Fruit fly (Drosophila melanogaster) whole organism, embryonic: ENCODE measurements around the gene Syt12.

ENCODE experiments used
- Abd-B ChIP-seq: fragments of 200-800 bp; sonication (Bioruptor generic); optimal IDR thresholded peaks from 2 replicates; lab custom pipeline; 2018; ENCODE audit warnings: missing biosample characterization, mild to moderate bottlenecking, missing genetic modification characterization, moderate library complexity
- Atf-2 ChIP-seq: fragments of 200-800 bp; sonication (Bioruptor generic); optimal IDR thresholded peaks from 2 replicates; lab custom pipeline; 2016; ENCODE audit warnings: missing biosample characterization, missing genetic modification characterization
- Atf6 ChIP-seq: fragments of 200-800 bp; sonication (Bioruptor generic); IDR thresholded peaks from 2 replicates; pipeline ENCODE4 v1.3.6; 2022; ENCODE audit warnings: missing biosample characterization, missing genetic modification characterization
- CG12104 ChIP-seq: fragments of 200-800 bp; sonication (Bioruptor generic); optimal IDR thresholded peaks from 3 replicates; lab custom pipeline; 2016; ENCODE audit warnings: missing biosample characterization, missing genetic modification characterization
- CG12391 ChIP-seq: fragments of 200-800 bp; sonication (Bioruptor generic); optimal IDR thresholded peaks from 3 replicates; lab custom pipeline; 2018; ENCODE audit warnings: missing biosample characterization, mild to moderate bottlenecking, missing genetic modification characterization, moderate library complexity
- CG12659 ChIP-seq: fragments of 200-800 bp; sonication (Bioruptor generic); optimal IDR thresholded peaks from 3 replicates; lab custom pipeline; 2017; ENCODE audit warnings: mild to moderate bottlenecking, missing biosample characterization, missing genetic modification reagents, missing genetic modification characterization
- CG13296 ChIP-seq: fragments of 200-800 bp; sonication (Bioruptor generic); optimal IDR thresholded peaks from 3 replicates; lab custom pipeline; 2018; ENCODE audit warnings: missing biosample characterization, mild to moderate bottlenecking, missing genetic modification characterization
- CG14050 ChIP-seq: fragments of 200-800 bp; sonication (Bioruptor generic); IDR thresholded peaks from 3 replicates; pipeline ENCODE4 v1.3.6; 2022; ENCODE audit warnings: missing biosample characterization, missing genetic modification characterization
- CG15601 ChIP-seq: fragments of 200-800 bp; sonication (Bioruptor generic); optimal IDR thresholded peaks from 3 replicates; lab custom pipeline; 2019; ENCODE audit warnings: missing biosample characterization, mild to moderate bottlenecking, missing genetic modification characterization, moderate library complexity
- CG1792 ChIP-seq: fragments of 200-800 bp; sonication (Bioruptor generic); optimal IDR thresholded peaks from 2 replicates; lab custom pipeline; 2016; ENCODE audit warnings: missing biosample characterization, missing genetic modification characterization
- CG1832 ChIP-seq: fragments of 200-800 bp; sonication (Bioruptor generic); optimal IDR thresholded peaks from 2 replicates; lab custom pipeline; 2017; ENCODE audit warnings: missing biosample characterization, mild to moderate bottlenecking, missing genetic modification characterization, inconsistent platforms
- CG2678 ChIP-seq: fragments of 200-800 bp; sonication (Bioruptor generic); optimal IDR thresholded peaks from 3 replicates; lab custom pipeline; 2019; ENCODE audit warnings: missing biosample characterization, mild to moderate bottlenecking, missing genetic modification characterization, moderate library complexity
- CG31388 ChIP-seq: fragments of 200-800 bp; sonication (Bioruptor generic); optimal IDR thresholded peaks from 2 replicates; lab custom pipeline; 2016; ENCODE audit warnings: missing biosample characterization, missing genetic modification characterization
- CG33213 ChIP-seq: fragments of 200-800 bp; sonication (Bioruptor generic); optimal IDR thresholded peaks from 3 replicates; lab custom pipeline; 2016; ENCODE audit warnings: missing biosample characterization, missing genetic modification characterization
- CG3838 ChIP-seq: fragments of 200-800 bp; sonication (Bioruptor generic); optimal IDR thresholded peaks from 3 replicates; lab custom pipeline; 2016; ENCODE audit warnings: missing biosample characterization, missing genetic modification characterization
- CG4328 ChIP-seq: fragments of 200-800 bp; sonication (Bioruptor generic); optimal IDR thresholded peaks from 3 replicates; lab custom pipeline; 2017; ENCODE audit warnings: missing biosample characterization, missing genetic modification reagents, missing genetic modification characterization
- CG6765 ChIP-seq: fragments of 200-800 bp; sonication (Bioruptor generic); optimal IDR thresholded peaks from 3 replicates; lab custom pipeline; 2017; ENCODE audit warnings: missing biosample characterization, mild to moderate bottlenecking, missing genetic modification characterization
- CG7987 ChIP-seq: fragments of 200-800 bp; sonication (Bioruptor generic); optimal IDR thresholded peaks from 2 replicates; lab custom pipeline; 2018; ENCODE audit warnings: missing biosample characterization, mild to moderate bottlenecking, missing genetic modification characterization, moderate library complexity
- Dad ChIP-seq: fragments of 200-800 bp; sonication (Bioruptor generic); optimal IDR thresholded peaks from 3 replicates; lab custom pipeline; 2016; ENCODE audit warnings: missing biosample characterization, missing genetic modification characterization
- Deaf1 ChIP-seq: fragments of 200-800 bp; optimal IDR thresholded peaks from 3 replicates; lab custom pipeline; 2019; ENCODE audit warnings: missing biosample characterization, mild to moderate bottlenecking, missing genetic modification characterization, moderate library complexity
- Doc2 ChIP-seq: fragments of 200-800 bp; sonication (Bioruptor generic); IDR thresholded peaks from 2 replicates; pipeline ENCODE4 v1.3.6; 2022; ENCODE audit warnings: missing biosample characterization, missing genetic modification characterization
- Dref ChIP-seq: fragments of 200-800 bp; sonication (Bioruptor generic); IDR thresholded peaks from 2 replicates; pipeline ENCODE4 v1.3.6; 2022; ENCODE audit warnings: missing biosample characterization, missing genetic modification characterization
- Eip74EF ChIP-seq, 2 experiments: fragments of 200-800 bp in 1 of 2; fragments of >200 bp in 1 of 2; sonication (Bioruptor generic) in 1 of 2; optimal IDR thresholded peaks; 2 replicates each; lab custom pipeline; 2017 to 2019; ENCODE audit warnings: missing biosample characterization in 2 of 2, missing genetic modification characterization in 2 of 2, mild to moderate bottlenecking in 1 of 2, moderate library complexity in 1 of 2
- Ets97D ChIP-seq: fragments of 200-800 bp; sonication (Bioruptor generic); optimal IDR thresholded peaks from 3 replicates; lab custom pipeline; 2016; ENCODE audit warnings: missing biosample characterization, missing genetic modification characterization
- Gsc ChIP-seq: fragments of 200-800 bp; sonication (Bioruptor generic); IDR thresholded peaks from 2 replicates; pipeline ENCODE4 v1.3.6; 2022; ENCODE audit warnings: missing biosample characterization, missing genetic modification characterization
- HLH54F ChIP-seq: fragments of 200-800 bp; sonication (Bioruptor generic); optimal IDR thresholded peaks from 3 replicates; lab custom pipeline; 2016; ENCODE audit warnings: missing biosample characterization, missing genetic modification characterization
- HmgZ ChIP-seq: fragments of 200-800 bp; sonication (Bioruptor generic); optimal IDR thresholded peaks from 2 replicates; lab custom pipeline; 2018; ENCODE audit warnings: missing biosample characterization, mild to moderate bottlenecking, missing genetic modification characterization
- Hr39 ChIP-seq: fragments of >200 bp; optimal IDR thresholded peaks from 2 replicates; lab custom pipeline; 2017
- Jarid2 ChIP-seq: fragments of 200-800 bp; sonication (Bioruptor generic); optimal IDR thresholded peaks from 3 replicates; lab custom pipeline; 2017; ENCODE audit warnings: mild to moderate bottlenecking, missing biosample characterization, missing genetic modification reagents, missing genetic modification characterization
- Max ChIP-seq: fragments of 200-800 bp; sonication (Bioruptor generic); optimal IDR thresholded peaks from 2 replicates; lab custom pipeline; 2016; ENCODE audit warnings: missing biosample characterization, mild to moderate bottlenecking, missing genetic modification characterization
- NC2β ChIP-seq: fragments of 200-800 bp; sonication (Bioruptor generic); optimal IDR thresholded peaks from 2 replicates; lab custom pipeline; 2016; ENCODE audit warnings: missing biosample characterization, missing genetic modification characterization
- NfI ChIP-seq: fragments of 200-800 bp; sonication (Bioruptor generic); optimal IDR thresholded peaks from 3 replicates; lab custom pipeline; 2018; ENCODE audit warnings: missing biosample characterization, mild to moderate bottlenecking, missing genetic modification characterization, moderate library complexity
- Oaz ChIP-seq: fragments of 200-800 bp; sonication (Bioruptor generic); IDR thresholded peaks from 2 replicates; pipeline ENCODE4 v1.3.6; 2022; ENCODE audit warnings: missing biosample characterization, missing genetic modification characterization
- Pdp1 ChIP-seq, 2 experiments: fragments of 200-800 bp; sonication (Bioruptor generic); optimal IDR thresholded peaks; 3 replicates each; lab custom pipeline; 2016; ENCODE audit warnings: missing biosample characterization in 2 of 2, missing genetic modification characterization in 2 of 2, mild to moderate bottlenecking in 1 of 2, moderate library complexity in 1 of 2
- Side ChIP-seq: fragments of 200-800 bp; sonication (Bioruptor generic); optimal IDR thresholded peaks from 2 replicates; lab custom pipeline; 2016; ENCODE audit warnings: missing biosample characterization, missing genetic modification characterization
- ara ChIP-seq: fragments of 200-800 bp; sonication (Bioruptor generic); IDR thresholded peaks from 2 replicates; pipeline ENCODE4 v1.3.6; 2022; ENCODE audit warnings: missing biosample characterization, missing genetic modification characterization
- az2 ChIP-seq: fragments of 200-800 bp; sonication (Bioruptor generic); optimal IDR thresholded peaks from 3 replicates; lab custom pipeline; 2016; ENCODE audit warnings: missing biosample characterization, missing genetic modification characterization
- bowl ChIP-seq: fragments of 200-800 bp; sonication (Bioruptor generic); IDR thresholded peaks from 2 replicates; pipeline ENCODE4 v1.3.6; 2022; ENCODE audit warnings: missing biosample characterization, missing genetic modification characterization
- crol ChIP-seq: fragments of 200-800 bp; sonication (Bioruptor generic); IDR thresholded peaks from 2 replicates; pipeline ENCODE4 v1.3.6; 2022; ENCODE audit warnings: missing biosample characterization, missing genetic modification characterization
- cwo ChIP-seq: fragments of 200-800 bp; sonication (Bioruptor generic); optimal IDR thresholded peaks from 3 replicates; lab custom pipeline; 2017; ENCODE audit warnings: missing biosample characterization, missing genetic modification characterization, mild to moderate bottlenecking, moderate library complexity, missing genetic modification reagents
- da ChIP-seq: fragments of 200-800 bp; sonication (Bioruptor generic); optimal IDR thresholded peaks from 2 replicates; lab custom pipeline; 2016; ENCODE audit warnings: missing biosample characterization, missing genetic modification characterization
- dysf ChIP-seq: fragments of 200-800 bp; sonication (Bioruptor generic); IDR thresholded peaks from 3 replicates; pipeline ENCODE4 v1.3.6; 2022; ENCODE audit warnings: missing biosample characterization, missing genetic modification characterization
- fd102C ChIP-seq: fragments of 200-800 bp; sonication (Bioruptor generic); optimal IDR thresholded peaks from 2 replicates; lab custom pipeline; 2018; ENCODE audit warnings: missing biosample characterization, mild to moderate bottlenecking, missing genetic modification characterization, moderate library complexity
- hkb ChIP-seq, 2 experiments: fragments of 200-800 bp in 1 of 2; fragments of >200 bp in 1 of 2; sonication (Bioruptor generic) in 1 of 2; IDR thresholded peaks in 1 of 2; optimal IDR thresholded peaks in 1 of 2; 2 replicates each; pipeline versions ENCODE4 v1.3.6 to Lab custom; 2017 to 2022; ENCODE audit warnings: missing biosample characterization in 1 of 2, missing genetic modification characterization in 1 of 2
- jigr1 ChIP-seq: fragments of 200-800 bp; sonication (Bioruptor generic); IDR thresholded peaks from 3 replicates; pipeline ENCODE4 v1.3.6; 2022; ENCODE audit warnings: missing biosample characterization, missing genetic modification characterization
- jing ChIP-seq: fragments of 200-800 bp; sonication (Bioruptor generic); optimal IDR thresholded peaks from 2 replicates; lab custom pipeline; 2018; ENCODE audit warnings: missing biosample characterization, mild to moderate bottlenecking, missing genetic modification characterization
- nerfin-2 ChIP-seq: fragments of 200-800 bp; sonication (Bioruptor generic); IDR thresholded peaks from 2 replicates; pipeline ENCODE4 v1.3.6; 2022; ENCODE audit warnings: missing biosample characterization, missing genetic modification characterization; ENCODE audit not compliant: partially characterized antibody
- p53 ChIP-seq: fragments of 200-800 bp; sonication (Bioruptor generic); optimal IDR thresholded peaks from 2 replicates; lab custom pipeline; 2016; ENCODE audit warnings: missing biosample characterization, missing genetic modification characterization
- sug ChIP-seq: fragments of 200-800 bp; optimal IDR thresholded peaks from 2 replicates; lab custom pipeline; 2019; ENCODE audit warnings: missing biosample characterization, mild to moderate bottlenecking, missing genetic modification characterization, moderate library complexity
- tx ChIP-seq: fragments of 200-800 bp; sonication (Bioruptor generic); optimal IDR thresholded peaks from 2 replicates; lab custom pipeline; 2016; ENCODE audit warnings: missing biosample characterization, missing genetic modification characterization

Syt12 gene

dm6 chrX:13337454-13337853 lies 21.6 kb upstream of the Syt12 start, which contains the start of gene RpS15Aa (continued):
- TF ChIP-seq Atf6 (GFP tag; lab: Robert Waterston, UW), result peak; percentile 69
- peak; percentile 81 for TF ChIP-seq Side (GFP tag; lab: Kevin White, UChicago)
- peak; percentile 49 for TF ChIP-seq CG12391 (tag; lab: Kevin White, UChicago)
- peak; percentile 53 to 69 for TF ChIP-seq Pdp1 (GFP tag; optimal IDR thresholded peaks at IDR 0.05; lab: Kevin White, UChicago)
- peak; percentile 64 for TF ChIP-seq CG14050 (GFP tag; lab: Robert Waterston, UW)
- no peak for TF ChIP-seq Doc2 (GFP tag; lab: Robert Waterston, UW)
- TF ChIP-seq Ets97D (GFP tag; lab: Kevin White, UChicago), result peak; percentile 99
- TF ChIP-seq CG1832, result no peak
- TF ChIP-seq CG3838, result no peak
- 0 out of 2 replicates have a peak, but pooled peaks have one; percentile 44 for TF ChIP-seq bowl (GFP tag; lab: Robert Waterston, UW)
- peak; percentile 56 for TF ChIP-seq Jarid2 (GFP tag; lab: Kevin White, UChicago)
- TF ChIP-seq CG33213 (GFP tag; lab: Kevin White, UChicago), result peak; percentile 90
- 0 out of 3 replicates have a peak, but pooled peaks have one; percentile 20 for TF ChIP-seq jigr1
- peak; percentile 90 for TF ChIP-seq Dref
- peak; percentile 75 for TF ChIP-seq CG4328
- peak; percentile 89 for TF ChIP-seq NfI (GFP tag; lab: Kevin White, UChicago)
- TF ChIP-seq da (GFP tag; lab: Kevin White, UChicago), result peak; percentile 36
- peak; percentile 79 for TF ChIP-seq CG13296 (GFP tag; lab: Kevin White, UChicago)
- TF ChIP-seq CG7987, result peak; percentile 89
- peak; percentile 86 for TF ChIP-seq CG6765 (GFP tag; lab: Kevin White, UChicago)
- TF ChIP-seq az2 (GFP tag; lab: Kevin White, UChicago), result peak; percentile 33
- TF ChIP-seq Dad, result peak; percentile 66
- TF ChIP-seq Hr39, result no peak
- TF ChIP-seq Abd-B (GFP tag; lab: Kevin White, UChicago), result peak; percentile 37
- TF ChIP-seq HLH54F (GFP tag; lab: Kevin White, UChicago), result peak; percentile 67
- TF ChIP-seq ara (GFP tag; lab: Robert Waterston, UW), result peak; percentile 71
- no peak for TF ChIP-seq jing (GFP tag; lab: Kevin White, UChicago)
- peak; percentile 54 for TF ChIP-seq Oaz (GFP tag; lab: Robert Waterston, UW)
- TF ChIP-seq sug (tag; lab: Kevin White, UChicago), result peak; percentile 59
- peak; percentile 62 for TF ChIP-seq Atf-2
- peak; percentile 77 for TF ChIP-seq dysf
- TF ChIP-seq Max (GFP tag; lab: Kevin White, UChicago), result no peak
- TF ChIP-seq p53, result peak; percentile 88
- TF ChIP-seq crol (GFP tag; lab: Robert Waterston, UW), result peak; percentile 39; the same call in 1 of the 2 replicates
- peak in 1 of 2 experiments; percentile 44 for TF ChIP-seq Eip74EF (GFP tag; optimal IDR thresholded peaks at IDR 0.05; lab: Kevin White, UChicago)
- no peak for TF ChIP-seq hkb (optimal IDR thresholded peaks at IDR 0.05; lab: Kevin White, UChicago)
- peak; percentile 70 for TF ChIP-seq hkb (GFP tag; IDR thresholded peaks at IDR 0.05; lab: Robert Waterston, UW)
- no peak for TF ChIP-seq Deaf1 (tag; lab: Kevin White, UChicago)
- TF ChIP-seq nerfin-2 (GFP tag; lab: Robert Waterston, UW), result peak; percentile 32; the same call in 1 of the 2 replicates
- TF ChIP-seq HmgZ (tag; lab: Kevin White, UChicago), result peak; percentile 57
- peak; percentile 51 for TF ChIP-seq CG2678 (tag; lab: Kevin White, UChicago)
- no peak for TF ChIP-seq cwo (GFP tag; lab: Kevin White, UChicago)
- TF ChIP-seq CG1792 (GFP tag; lab: Kevin White, UChicago), result peak; percentile 45
- peak; percentile 48 for TF ChIP-seq fd102C
- TF ChIP-seq CG31388, result no peak
- TF ChIP-seq CG12104 (GFP tag; lab: Kevin White, UChicago), result peak; percentile 42
- peak; percentile 77 for TF ChIP-seq CG12659
- peak; percentile 39 for TF ChIP-seq CG15601 (tag; lab: Kevin White, UChicago)
- TF ChIP-seq NC2β (GFP tag; lab: Kevin White, UChicago), result peak; percentile 92
- no peak for TF ChIP-seq Gsc (GFP tag; lab: Robert Waterston, UW)
- peak; percentile 35 for TF ChIP-seq tx (GFP tag; lab: Kevin White, UChicago)
